Worm (Caenorhabditis elegans) whole organism, late embryonic: ENCODE measurements around the gene sup-10.

ENCODE experiments used
- C08G9.2 ChIP-seq: sonication (generic microtip); optimal IDR thresholded peaks from 2 replicates; lab custom pipeline; 2016; ENCODE audit warnings: mild to moderate bottlenecking, missing genetic modification characterization, moderate library complexity, missing compliant biosample characterization
- C38D4.7 ChIP-seq: fragments of 200-800 bp; sonication (Bioruptor generic); optimal IDR thresholded peaks from 2 replicates; lab custom pipeline; 2018; ENCODE audit warnings: mild to moderate bottlenecking, missing genetic modification characterization, moderate library complexity, missing compliant biosample characterization
- F13H6.1 ChIP-seq: sonication (generic microtip); optimal IDR thresholded peaks from 2 replicates; lab custom pipeline; 2016; ENCODE audit warnings: missing genetic modification characterization, missing compliant biosample characterization
- K02D7.2 ChIP-seq: sonication (generic microtip); optimal IDR thresholded peaks from 2 replicates; lab custom pipeline; 2017; ENCODE audit warnings: mild to moderate bottlenecking, missing genetic modification characterization, missing compliant biosample characterization
- K09A11.1 ChIP-seq: sonication (generic microtip); optimal IDR thresholded peaks from 2 replicates; lab custom pipeline; 2017; ENCODE audit warnings: antibody characterized with exemption, mild to moderate bottlenecking, missing genetic modification characterization, missing compliant biosample characterization; ENCODE audit not compliant: insufficient read depth
- ahr-1 ChIP-seq: sonication (generic microtip); optimal IDR thresholded peaks from 2 replicates; lab custom pipeline; 2016; ENCODE audit warnings: missing genetic modification characterization, missing compliant biosample characterization
- ama-1 ChIP-seq: fragments of 150-350 bp; optimal IDR thresholded peaks from 2 replicates; lab custom pipeline; 2014
- ceh-14 ChIP-seq: sonication (generic microtip); optimal IDR thresholded peaks from 2 replicates; lab custom pipeline; 2016; ENCODE audit warnings: missing genotype, missing genetic modification characterization, missing compliant biosample characterization
- ceh-18 ChIP-seq: sonication (generic microtip); optimal IDR thresholded peaks from 2 replicates; lab custom pipeline; 2016; ENCODE audit warnings: missing genetic modification characterization, missing compliant biosample characterization
- ceh-2 ChIP-seq: sonication (generic microtip); optimal IDR thresholded peaks from 2 replicates; lab custom pipeline; 2016; ENCODE audit warnings: missing genotype, missing genetic modification characterization, missing compliant biosample characterization
- ceh-30 ChIP-seq: fragments of 150-350 bp; optimal IDR thresholded peaks from 2 replicates; lab custom pipeline; 2014; ENCODE audit warnings: missing biosample characterization, missing genetic modification characterization
- ceh-31 ChIP-seq: sonication (generic microtip); optimal IDR thresholded peaks from 2 replicates; lab custom pipeline; 2016; ENCODE audit warnings: missing genetic modification characterization, missing compliant biosample characterization
- ceh-34 ChIP-seq: sonication (generic microtip); optimal IDR thresholded peaks from 2 replicates; lab custom pipeline; 2016; ENCODE audit warnings: mild to moderate bottlenecking, missing genetic modification characterization, missing compliant biosample characterization
- ceh-48 ChIP-seq: sonication (generic microtip); optimal IDR thresholded peaks from 2 replicates; lab custom pipeline; 2016; ENCODE audit warnings: missing genetic modification characterization, inconsistent platforms, missing compliant biosample characterization
- ceh-6 ChIP-seq: fragments of 200-800 bp; sonication (Bioruptor generic); optimal IDR thresholded peaks from 2 replicates; lab custom pipeline; 2018; ENCODE audit warnings: mild to moderate bottlenecking, missing genetic modification characterization, missing compliant biosample characterization
- ceh-9 ChIP-seq: sonication (generic microtip); optimal IDR thresholded peaks from 2 replicates; lab custom pipeline; 2016; ENCODE audit warnings: mild to moderate bottlenecking, missing genetic modification characterization, inconsistent platforms, missing compliant biosample characterization
- dve-1 ChIP-seq: sonication (generic microtip); optimal IDR thresholded peaks from 2 replicates; lab custom pipeline; 2017; ENCODE audit warnings: antibody characterized with exemption, mild to moderate bottlenecking, missing genetic modification characterization, missing compliant biosample characterization
- elt-2 ChIP-seq: sonication (generic microtip); optimal IDR thresholded peaks from 2 replicates; lab custom pipeline; 2016; ENCODE audit warnings: missing genetic modification reagents, missing genetic modification characterization, missing compliant biosample characterization
- ets-4 ChIP-seq: sonication (generic microtip); optimal IDR thresholded peaks from 2 replicates; lab custom pipeline; 2016; ENCODE audit warnings: missing genetic modification characterization, missing compliant biosample characterization
- eyg-1 ChIP-seq: sonication (generic microtip); optimal IDR thresholded peaks from 2 replicates; lab custom pipeline; 2016; ENCODE audit warnings: missing genotype, missing genetic modification characterization, missing compliant biosample characterization
- fax-1 ChIP-seq: sonication (generic microtip); optimal IDR thresholded peaks from 2 replicates; lab custom pipeline; 2016; ENCODE audit warnings: missing genotype, missing genetic modification characterization, missing compliant biosample characterization
- fkh-6 ChIP-seq: sonication (generic microtip); optimal IDR thresholded peaks from 2 replicates; lab custom pipeline; 2016; ENCODE audit warnings: missing genetic modification characterization, missing compliant biosample characterization
- gmeb-2 ChIP-seq: sonication (generic microtip); optimal IDR thresholded peaks from 2 replicates; lab custom pipeline; 2016; ENCODE audit warnings: missing genetic modification characterization, inconsistent platforms, missing compliant biosample characterization
- hlh-13 ChIP-seq: fragments of 200-800 bp; sonication (Bioruptor generic); optimal IDR thresholded peaks from 2 replicates; lab custom pipeline; 2018; ENCODE audit warnings: mild to moderate bottlenecking, missing genetic modification characterization, missing compliant biosample characterization
- hlh-30 ChIP-seq: sonication (generic microtip); optimal IDR thresholded peaks from 2 replicates; lab custom pipeline; 2017; ENCODE audit warnings: antibody characterized with exemption, missing genetic modification characterization, missing compliant biosample characterization; ENCODE audit not compliant: insufficient read depth
- hlh-6 ChIP-seq: sonication (generic microtip); optimal IDR thresholded peaks from 2 replicates; lab custom pipeline; 2016; ENCODE audit warnings: missing genotype, missing genetic modification characterization, missing compliant biosample characterization
- hlh-8 ChIP-seq: sonication (generic microtip); optimal IDR thresholded peaks from 2 replicates; lab custom pipeline; 2016; ENCODE audit warnings: missing genotype, missing genetic modification characterization, missing compliant biosample characterization
- lim-6 ChIP-seq: sonication (generic microtip); optimal IDR thresholded peaks from 2 replicates; lab custom pipeline; 2016; ENCODE audit warnings: missing genetic modification characterization, missing compliant biosample characterization
- madf-2 ChIP-seq: sonication (generic microtip); optimal IDR thresholded peaks from 2 replicates; lab custom pipeline; 2017; ENCODE audit warnings: missing genetic modification characterization, missing compliant biosample characterization
- mec-3 ChIP-seq: sonication (generic microtip); optimal IDR thresholded peaks from 2 replicates; lab custom pipeline; 2016; ENCODE audit warnings: borderline replicate concordance, missing genetic modification characterization, missing compliant biosample characterization
- nfya-1 ChIP-seq: sonication (generic microtip); optimal IDR thresholded peaks from 2 replicates; lab custom pipeline; 2017; ENCODE audit warnings: missing genetic modification characterization, mild to moderate bottlenecking, missing compliant biosample characterization, antibody characterized with exemption, moderate library complexity
- nhr-11 ChIP-seq: fragments of 150-350 bp; optimal IDR thresholded peaks from 2 replicates; lab custom pipeline; 2014; ENCODE audit warnings: missing biosample characterization, missing genetic modification characterization
- pag-3 ChIP-seq: sonication (generic microtip); optimal IDR thresholded peaks from 2 replicates; lab custom pipeline; 2016; ENCODE audit warnings: missing compliant biosample characterization, missing genetic modification characterization, borderline replicate concordance
- pat-9 ChIP-seq: fragments of 200-800 bp; sonication (Bioruptor generic); optimal IDR thresholded peaks from 2 replicates; lab custom pipeline; 2018; ENCODE audit warnings: mild to moderate bottlenecking, missing genetic modification characterization, moderate library complexity, missing compliant biosample characterization
- pax-1 ChIP-seq: fragments of 150-350 bp; optimal IDR thresholded peaks from 2 replicates; lab custom pipeline; 2014; ENCODE audit warnings: missing biosample characterization, missing genetic modification characterization
- pha-2 ChIP-seq: sonication (generic microtip); optimal IDR thresholded peaks from 2 replicates; lab custom pipeline; 2017; ENCODE audit warnings: mild to moderate bottlenecking, missing genetic modification characterization, missing compliant biosample characterization
- pqm-1 ChIP-seq: sonication (generic microtip); optimal IDR thresholded peaks from 2 replicates; lab custom pipeline; 2016; ENCODE audit warnings: missing genetic modification characterization, missing compliant biosample characterization
- pros-1 ChIP-seq: fragments of 150-350 bp; optimal IDR thresholded peaks from 2 replicates; lab custom pipeline; 2014; ENCODE audit warnings: missing biosample characterization, missing genetic modification reagents, missing genetic modification characterization
- ref-2 ChIP-seq: sonication (generic microtip); optimal IDR thresholded peaks from 2 replicates; lab custom pipeline; 2016; ENCODE audit warnings: missing genetic modification characterization, missing compliant biosample characterization
- rnt-1 ChIP-seq: sonication (generic microtip); optimal IDR thresholded peaks from 2 replicates; lab custom pipeline; 2016; ENCODE audit warnings: missing genetic modification characterization, missing compliant biosample characterization
- sdc-2 ChIP-seq: sonication (generic microtip); optimal IDR thresholded peaks from 2 replicates; lab custom pipeline; 2016; ENCODE audit warnings: missing genotype, missing genetic modification characterization, missing compliant biosample characterization
- syd-9 ChIP-seq: sonication (generic microtip); optimal IDR thresholded peaks from 2 replicates; lab custom pipeline; 2016; ENCODE audit warnings: mild to moderate bottlenecking, missing genetic modification characterization, moderate library complexity, missing compliant biosample characterization
- tbx-2 ChIP-seq: sonication (generic microtip); optimal IDR thresholded peaks from 2 replicates; lab custom pipeline; 2016; ENCODE audit warnings: missing genetic modification characterization, missing compliant biosample characterization
- tbx-7 ChIP-seq: sonication (generic microtip); optimal IDR thresholded peaks from 2 replicates; lab custom pipeline; 2016; ENCODE audit warnings: missing genotype, missing genetic modification characterization, missing compliant biosample characterization
- ttx-3 ChIP-seq: sonication (generic microtip); optimal IDR thresholded peaks from 2 replicates; lab custom pipeline; 2016; ENCODE audit warnings: missing genetic modification reagents, missing genetic modification characterization, missing compliant biosample characterization
- unc-3 ChIP-seq, 2 experiments: fragments of 200-800 bp in 1 of 2; sonication (Bioruptor generic) in 1 of 2; sonication (generic microtip) in 1 of 2; conservative IDR thresholded peaks in 1 of 2; optimal IDR thresholded peaks in 1 of 2; 2 replicates each; pipeline versions ENCODE4 v1.3.6 to Lab custom; 2016 to 2022; ENCODE audit warnings: missing compliant biosample characterization in 2 of 2, missing genetic modification characterization in 2 of 2, missing genetic modification reagents in 1 of 2
- unc-42 ChIP-seq: sonication (generic microtip); optimal IDR thresholded peaks from 2 replicates; lab custom pipeline; 2016; ENCODE audit warnings: missing genotype, missing genetic modification characterization, missing compliant biosample characterization
- unc-55 ChIP-seq: sonication (generic microtip); optimal IDR thresholded peaks from 2 replicates; lab custom pipeline; 2017; ENCODE audit warnings: missing biosample characterization, missing genetic modification reagents, missing genetic modification characterization
- zip-5 ChIP-seq: sonication (generic microtip); optimal IDR thresholded peaks from 2 replicates; lab custom pipeline; 2016; ENCODE audit warnings: missing genetic modification characterization, missing compliant biosample characterization
- ztf-16 ChIP-seq: sonication (generic microtip); optimal IDR thresholded peaks from 2 replicates; lab custom pipeline; 2017; ENCODE audit warnings: missing genetic modification characterization, missing compliant biosample characterization

sup-10 gene

DNA sequence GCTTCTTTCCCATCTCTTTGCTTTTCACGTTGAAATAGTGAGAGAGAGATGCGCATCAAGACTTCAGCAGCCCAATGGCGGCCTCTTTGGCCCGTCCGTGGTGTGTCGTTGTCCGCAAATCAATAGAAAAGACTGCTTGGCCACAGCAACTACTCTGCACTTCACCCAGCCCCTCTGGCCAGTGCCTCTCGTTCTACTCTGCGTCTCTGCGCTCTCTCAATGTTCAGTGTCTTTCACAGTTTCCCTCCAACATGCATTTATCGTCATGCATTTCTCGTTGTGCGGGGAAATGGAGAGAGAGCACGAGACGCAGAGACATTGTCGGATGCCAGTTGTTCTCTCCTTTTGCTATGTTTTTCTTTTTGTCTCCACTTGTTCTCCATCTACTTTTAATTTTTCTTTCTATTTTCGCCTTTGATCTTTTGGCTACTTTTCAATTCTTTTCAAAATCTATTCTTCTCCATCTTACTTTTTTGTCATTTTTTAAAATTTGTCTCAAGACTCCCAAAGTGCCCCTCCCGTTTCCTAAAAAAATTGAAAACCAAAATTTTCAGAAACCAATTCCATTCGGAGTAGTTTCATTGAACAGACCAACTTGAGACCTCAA is 14.5 kb upstream of the sup-10 start, which contains the start of gene nhr-1:
nhr-1 (plus strand) TSS at position 557 of the 607 bp plus-strand sequence.
- TF ChIP-seq mec-3 (tag; lab: Kevin White, UChicago): no peak
- TF ChIP-seq ceh-18 (tag; lab: Kevin White, UChicago): peak; percentile 98
- peak; percentile 22 for TF ChIP-seq hlh-6 (tag; lab: Kevin White, UChicago)
- peak; percentile 83 for TF ChIP-seq ceh-48
- TF ChIP-seq tbx-7 (tag; lab: Kevin White, UChicago): no peak
- no peak for TF ChIP-seq hlh-13
- TF ChIP-seq ceh-30: no peak
- peak; percentile 35 for TF ChIP-seq fkh-6 (tag; lab: Kevin White, UChicago)
- peak; percentile 65 for TF ChIP-seq unc-42
- TF ChIP-seq tbx-2 (tag; lab: Kevin White, UChicago): peak; percentile 88
- peak; percentile 79 for TF ChIP-seq ceh-34 (tag; lab: Kevin White, UChicago)
- no peak for TF ChIP-seq ztf-16 (tag; lab: Kevin White, UChicago)
- no peak for TF ChIP-seq gmeb-2 (tag; lab: Kevin White, UChicago)
- no peak for TF ChIP-seq K02D7.2 (tag; lab: Kevin White, UChicago)
- TF ChIP-seq pat-9 (tag; lab: Kevin White, UChicago): no peak
- peak; percentile 89 for TF ChIP-seq rnt-1 (tag; lab: Kevin White, UChicago)
- peak; percentile 46 for TF ChIP-seq hlh-8 (tag; lab: Kevin White, UChicago)
- no peak for TF ChIP-seq pax-1 (tag; lab: Kevin White, UChicago)
- no peak for TF ChIP-seq ceh-9
- peak; percentile 91 for TF ChIP-seq unc-55 (GFP tag; lab: Kevin White, UChicago)
- peak; percentile 40 for TF ChIP-seq dve-1 (tag; lab: Kevin White, UChicago)
- no peak for TF ChIP-seq pag-3 (tag; lab: Kevin White, UChicago)
- TF ChIP-seq zip-5: no peak
- peak; percentile 19 for TF ChIP-seq elt-2
- peak; percentile 81 for TF ChIP-seq ceh-14 (tag; lab: Kevin White, UChicago)
- peak; percentile 6 for TF ChIP-seq ets-4 (tag; lab: Kevin White, UChicago)
- TF ChIP-seq F13H6.1 (tag; lab: Kevin White, UChicago): peak; percentile 59
- peak; percentile 97 for TF ChIP-seq ceh-31 (tag; lab: Kevin White, UChicago)
- TF ChIP-seq ahr-1: no peak
- TF ChIP-seq C38D4.7 (GFP tag; lab: Kevin White, UChicago): peak; percentile 13
- TF ChIP-seq eyg-1 (tag; lab: Kevin White, UChicago): no peak
- peak; percentile 58 for TF ChIP-seq ceh-2 (tag; lab: Kevin White, UChicago)
- TF ChIP-seq ref-2 (tag; lab: Kevin White, UChicago): peak; percentile 75
- TF ChIP-seq pha-2 (tag; lab: Kevin White, UChicago): peak; percentile 52
- no peak for TF ChIP-seq K09A11.1 (tag; lab: Kevin White, UChicago)
- TF ChIP-seq ceh-6 (GFP tag; lab: Kevin White, UChicago): no peak
- TF ChIP-seq madf-2: peak; percentile 43
- TF ChIP-seq lim-6: peak; percentile 52
- peak; percentile 82 for TF ChIP-seq sdc-2 (tag; lab: Kevin White, UChicago)
- TF ChIP-seq pros-1: peak; percentile 18
- TF ChIP-seq hlh-30 (tag; lab: Kevin White, UChicago): peak; percentile 82
- TF ChIP-seq unc-3 (GFP tag; conservative IDR thresholded peaks at IDR 0.05; lab: Robert Waterston, UW): no peak
- TF ChIP-seq unc-3 (tag; optimal IDR thresholded peaks at IDR 0.05; lab: Kevin White, UChicago): no peak
- TF ChIP-seq nfya-1 (tag; lab: Kevin White, UChicago): peak; percentile 95
- TF ChIP-seq syd-9 (tag; lab: Kevin White, UChicago): peak; percentile 75
- TF ChIP-seq ama-1: no peak
- TF ChIP-seq pqm-1: peak; percentile 54
- TF ChIP-seq nhr-11 (tag; lab: Kevin White, UChicago): no peak
- peak; percentile 28 for TF ChIP-seq fax-1 (tag; lab: Kevin White, UChicago)
- peak; percentile 42 for TF ChIP-seq C08G9.2
- TF ChIP-seq ttx-3 (tag; lab: Kevin White, UChicago): no peak
